Fruit fly (Drosophila melanogaster): Measurements from ENCODE around the gene xit.

Gene xit

dm6 chrX:6866040-6866439 is 45.2 kb downstream of the xit start (continued):
- TF ChIP-seq tx (GFP tag; optimal IDR thresholded peaks at IDR 0.05) (no peak), Mad (GFP tag; optimal IDR thresholded peaks at IDR 0.05) (no peak), CG6683 (GFP tag; optimal IDR thresholded peaks at IDR 0.05) (no peak), Atf3 (GFP tag; optimal IDR thresholded peaks at IDR 0.05) (no peak), HLH4C (GFP tag; IDR thresholded peaks at IDR 0.05; ENCODE audit: partially characterized antibody) (no peak), pnt (GFP tag; optimal IDR thresholded peaks at IDR 0.05) (no peak), gsb-n (tag; optimal IDR thresholded peaks at IDR 0.05) (peak; percentile 17), MBD-R2 (GFP tag; IDR thresholded peaks at IDR 0.05) (no peak), dpn (GFP tag; optimal IDR thresholded peaks at IDR 0.05) (no peak), CG34224 (GFP tag; IDR thresholded peaks at IDR 0.05; ENCODE audit: partially characterized antibody) (no peak), CG14965 (GFP tag; optimal IDR thresholded peaks at IDR 0.05; ENCODE audit: borderline replicate concordance) (no peak), scrt (GFP tag; optimal IDR thresholded peaks at IDR 0.05) (no peak), run (tag; optimal IDR thresholded peaks at IDR 0.05) (no peak), zen (tag; optimal IDR thresholded peaks at IDR 0.05) (no peak), CG15011 (GFP tag; optimal IDR thresholded peaks at IDR 0.05) (no peak), trem (tag; optimal IDR thresholded peaks at IDR 0.05) (peak; percentile 14), CG5180 (GFP tag; optimal IDR thresholded peaks at IDR 0.05) (peak; percentile 31), psq (GFP tag; optimal IDR thresholded peaks at IDR 0.05) (peak; percentile 45), HmgD (GFP tag; optimal IDR thresholded peaks at IDR 0.05) (peak; percentile 22), CG8924 (tag; optimal IDR thresholded peaks at IDR 0.05) (peak; percentile 9), Deaf1 (tag; optimal IDR thresholded peaks at IDR 0.05) (peak; percentile 94), Pdp1 (GFP tag; optimal IDR thresholded peaks at IDR 0.05) (peak in 1 of 2 experiments; percentile 65), PHDP (tag; optimal IDR thresholded peaks at IDR 0.05) (no peak), CG9876 (GFP tag; optimal IDR thresholded peaks at IDR 0.05) (no peak), lab (GFP tag; optimal IDR thresholded peaks at IDR 0.05) (peak; percentile 13), cwo (GFP tag; optimal IDR thresholded peaks at IDR 0.05) (peak; percentile 9), CG32772 (GFP tag; IDR thresholded peaks at IDR 0.05) (no peak), Scr (GFP tag; IDR thresholded peaks at IDR 0.05; ENCODE audit: partially characterized antibody) (no peak), pfk (GFP tag; optimal IDR thresholded peaks at IDR 0.05) (peak; percentile 51), CrebB (tag; optimal IDR thresholded peaks at IDR 0.05) (peak; percentile 13), sqz (GFP tag; optimal IDR thresholded peaks at IDR 0.05) (peak; percentile 46), Drgx (GFP tag; IDR thresholded peaks at IDR 0.05) (no peak), CG17385 (GFP tag; optimal IDR thresholded peaks at IDR 0.05) (peak; percentile 2), onecut (GFP tag; IDR thresholded peaks at IDR 0.05) (peak; percentile 13; the same call in 1 of the 2 replicates), her (GFP tag; optimal IDR thresholded peaks at IDR 0.05) (no peak), wdn (GFP tag; IDR thresholded peaks at IDR 0.05) (no peak), Dll (GFP tag; IDR thresholded peaks at IDR 0.05; ENCODE audit: partially characterized antibody) (no peak), seq (GFP tag; IDR thresholded peaks at IDR 0.05) (no peak), CG4707 (GFP tag; optimal IDR thresholded peaks at IDR 0.05) (peak; percentile 7), CG18262 (tag; optimal IDR thresholded peaks at IDR 0.05) (no peak), sd (tag; optimal IDR thresholded peaks at IDR 0.05) (peak; percentile 14), Atf-2 (GFP tag; optimal IDR thresholded peaks at IDR 0.05) (no peak), disco-r (GFP tag; optimal IDR thresholded peaks at IDR 0.05) (no peak), vvl (GFP tag; IDR thresholded peaks at IDR 0.05) (peak; percentile 21; the same call in 1 of the 2 replicates), CG13894 (tag; optimal IDR thresholded peaks at IDR 0.05) (peak; percentile 86), sc (optimal IDR thresholded peaks at IDR 0.05) (no peak), sc (GFP tag; optimal IDR thresholded peaks at IDR 0.05) (no peak), en (GFP tag; optimal IDR thresholded peaks at IDR 0.05) (no peak), sob (GFP tag; IDR thresholded peaks at IDR 0.05) (0 out of 2 replicates have a peak, but pooled peaks have one; percentile 28), Hand (GFP tag; optimal IDR thresholded peaks at IDR 0.05) (peak; percentile 0), Hr39 (optimal IDR thresholded peaks at IDR 0.05) (no peak)
